Fruit fly (Drosophila melanogaster) whole organism, pupa: ENCODE measurements around the gene CG15423.
A peak's percentile ranks its signal among the peaks of the same experiment; 100 is the strongest.

Experiments
- CG14655 ChIP-seq: fragments of 200-800 bp; sonication (Bioruptor generic); optimal IDR thresholded peaks from 3 replicates; lab custom pipeline; 2017; ENCODE audit warnings: mild to moderate bottlenecking, missing biosample characterization, missing genetic modification reagents, missing genetic modification characterization
- CG15710 ChIP-seq: fragments of 200-800 bp; sonication (Bioruptor generic); optimal IDR thresholded peaks from 2 replicates; lab custom pipeline; 2018; ENCODE audit warnings: missing biosample characterization, mild to moderate bottlenecking, missing genetic modification characterization, moderate library complexity
- CG8159 ChIP-seq: fragments of 200-800 bp; sonication (Bioruptor generic); optimal IDR thresholded peaks from 3 replicates; lab custom pipeline; 2018; ENCODE audit warnings: missing biosample characterization, mild to moderate bottlenecking, missing genetic modification characterization, moderate library complexity
- CG8301 ChIP-seq: fragments of 200-800 bp; sonication (Bioruptor generic); optimal IDR thresholded peaks from 2 replicates; lab custom pipeline; 2018; ENCODE audit warnings: missing biosample characterization, mild to moderate bottlenecking, missing genetic modification characterization
- CG9948 ChIP-seq: fragments of 200-800 bp; sonication (Bioruptor generic); optimal IDR thresholded peaks from 2 replicates; lab custom pipeline; 2018; ENCODE audit warnings: missing biosample characterization, mild to moderate bottlenecking, missing genetic modification characterization, moderate library complexity
- EcR ChIP-seq: fragments of 200-800 bp; sonication (Bioruptor generic); optimal IDR thresholded peaks from 3 replicates; lab custom pipeline; 2019; ENCODE audit warnings: missing biosample characterization, missing genetic modification characterization, mild to moderate bottlenecking, moderate library complexity, missing genetic modification reagents

dm6 chr2L:4054881-4055779, 49.3 kb downstream of the CG15423 start:
- TF ChIP-seq CG8159 = peak; percentile 66
- peak; percentile 46 for TF ChIP-seq CG15710 (tag; lab: Kevin White, UChicago)
- TF ChIP-seq CG14655 (GFP tag; lab: Kevin White, UChicago) = peak; percentile 40
- no peak for TF ChIP-seq EcR
- TF ChIP-seq CG8301 (tag; lab: Kevin White, UChicago) = peak; percentile 39
- peak; percentile 56 for TF ChIP-seq CG9948
